Worm (Caenorhabditis elegans): ENCODE measurements around the gene Y38H6A.3.

Y38H6A.3 gene

DNA sequence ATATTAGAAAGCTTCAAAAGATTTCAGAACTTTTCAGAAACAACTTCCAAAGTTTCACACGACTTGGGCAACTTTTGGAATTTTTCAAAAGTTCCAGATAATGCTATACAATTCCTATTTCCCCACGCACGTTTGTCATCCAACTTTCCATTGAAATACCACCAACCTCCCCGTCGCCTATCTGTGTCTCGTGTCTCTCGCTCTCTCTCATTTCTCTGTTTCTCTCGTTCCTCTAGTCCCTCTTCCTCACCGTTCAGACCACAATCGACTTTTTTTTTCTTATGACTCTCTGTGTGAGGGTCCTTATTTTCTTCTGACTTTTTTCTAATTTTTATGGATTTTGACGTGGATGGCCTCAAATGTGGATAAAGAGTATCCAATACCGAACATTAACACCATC, 35.3 kb downstream of the Y38H6A.3 start, which contains the start of gene K02E2.6 (continued):
- TF ChIP-seq fos-1 (tag; optimal IDR thresholded peaks at IDR 0.05) (no peak), sea-2 (GFP tag; optimal IDR thresholded peaks at IDR 0.05) (no peak)

- TF ChIP-seq mml-1 (tag; optimal IDR thresholded peaks at IDR 0.05) (no peak), ZK546.5 (tag; optimal IDR thresholded peaks at IDR 0.05) (no peak), R02D3.7 (tag; optimal IDR thresholded peaks at IDR 0.05) (no peak), pha-4 (tag; optimal IDR thresholded peaks at IDR 0.05) (peak; percentile 82), eor-1 (tag; optimal IDR thresholded peaks at IDR 0.05) (no peak), snpc-4 (tag; optimal IDR thresholded peaks at IDR 0.05) (peak; percentile 18), lin-15B (tag; optimal IDR thresholded peaks at IDR 0.05) (peak; percentile 11), sea-2 (GFP tag; optimal IDR thresholded peaks at IDR 0.05) (no peak), nhr-23 (tag; optimal IDR thresholded peaks at IDR 0.05) (peak; percentile 10), ama-1 (optimal IDR thresholded peaks at IDR 0.05) (no peak), hmg-11 (tag; optimal IDR thresholded peaks at IDR 0.05) (peak; percentile 88), skn-1 (tag; optimal IDR thresholded peaks at IDR 0.05) (peak; percentile 38), lin-39 (tag; optimal IDR thresholded peaks at IDR 0.05) (peak; percentile 5), egl-5 (tag; optimal IDR thresholded peaks at IDR 0.05) (peak; percentile 71), nfya-1 (tag; optimal IDR thresholded peaks at IDR 0.05; ENCODE audit: insufficient read depth) (peak; percentile 61), nhr-25 (tag; optimal IDR thresholded peaks at IDR 0.05) (peak; percentile 27)
Observed at ce11 chrV:20383065-20383609, 38.1 kb downstream of the Y38H6A.3 start, which contains the start of gene K02E2.11. Gene K02E2.11, plus strand, starts transcription at chrV:20383315.

ce11 chrV:20386942-20387341, 42.0 kb downstream of the Y38H6A.3 start, which contains the start of gene K02E2.7:
Gene K02E2.7, minus strand, starts transcription at chrV:20387042.
- TF ChIP-seq unc-62 (GFP tag; optimal IDR thresholded peaks at IDR 0.05) (no peak), fkh-10 (GFP tag; optimal IDR thresholded peaks at IDR 0.05) (no peak), ZK546.5 (tag; optimal IDR thresholded peaks at IDR 0.05) (no peak), fos-1 (tag; optimal IDR thresholded peaks at IDR 0.05) (no peak)

DNA sequence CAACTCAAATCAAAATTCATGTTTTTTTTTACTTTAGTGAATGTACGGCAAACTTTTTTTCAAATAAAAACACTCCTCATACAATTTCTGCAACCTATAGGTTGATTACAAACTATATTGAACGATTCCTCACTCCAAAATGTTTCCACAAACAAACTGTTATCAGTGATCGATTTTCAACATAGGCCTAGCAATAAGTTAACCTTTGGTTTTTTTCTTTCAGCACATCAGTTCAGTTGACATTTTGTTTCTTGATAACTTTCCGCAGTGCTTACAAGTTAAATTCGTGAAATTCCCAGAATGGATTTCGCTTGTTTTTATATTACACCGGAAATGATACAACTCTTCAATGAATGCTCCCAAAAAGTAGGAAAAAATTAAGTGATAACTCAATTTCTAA, 42.4 kb downstream of the Y38H6A.3 start, which contains the start of gene F53H2.1:
Gene F53H2.1, plus strand, starts transcription at position 301 of the 400 bp plus-strand sequence.
- no peak for TF ChIP-seq egl-5 (tag; optimal IDR thresholded peaks at IDR 0.05)
- TF ChIP-seq nhr-76 (tag; optimal IDR thresholded peaks at IDR 0.05): no peak
- no peak for TF ChIP-seq egl-27 (tag; optimal IDR thresholded peaks at IDR 0.05)
- TF ChIP-seq ama-1 (optimal IDR thresholded peaks at IDR 0.05): no peak
- no peak for TF ChIP-seq lsy-12 (tag; optimal IDR thresholded peaks at IDR 0.05)

DNA sequence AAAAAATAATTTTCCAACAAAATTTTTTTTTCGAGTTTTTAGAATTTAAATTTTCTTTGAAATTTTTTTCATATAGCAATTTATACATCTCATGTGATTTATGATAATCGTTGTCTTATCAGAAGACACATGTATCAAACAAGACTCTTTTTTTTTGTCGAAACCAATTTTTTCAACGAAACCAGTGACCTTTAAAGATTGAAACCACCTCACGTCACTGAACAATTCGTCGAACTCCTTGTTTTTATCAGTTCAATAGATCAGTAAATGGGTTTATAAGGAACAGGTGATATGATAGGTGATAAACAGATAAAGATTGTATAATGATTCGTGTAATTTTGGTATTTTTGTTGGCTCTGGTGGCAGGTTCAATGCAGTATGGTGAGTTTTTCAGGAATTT, 48.8 kb downstream of the Y38H6A.3 start, which contains the start of gene cnc-7:
Gene cnc-7, plus strand, starts transcription at position 301 of the 400 bp plus-strand sequence.
- no peak for TF ChIP-seq lsy-12 (tag; optimal IDR thresholded peaks at IDR 0.05)
- no peak for TF ChIP-seq hmg-11 (tag; optimal IDR thresholded peaks at IDR 0.05)
- TF ChIP-seq zag-1 (tag; optimal IDR thresholded peaks at IDR 0.05): no peak
- TF ChIP-seq skn-1 (tag; optimal IDR thresholded peaks at IDR 0.05): no peak
- no peak for TF ChIP-seq pqm-1 (tag; optimal IDR thresholded peaks at IDR 0.05)
- no peak for TF ChIP-seq nhr-28 (tag; optimal IDR thresholded peaks at IDR 0.05)
- no peak for TF ChIP-seq daf-12 (tag; optimal IDR thresholded peaks at IDR 0.05)
- no peak for TF ChIP-seq R02D3.7 (tag; optimal IDR thresholded peaks at IDR 0.05)
- TF ChIP-seq lin-39 (tag; optimal IDR thresholded peaks at IDR 0.05): no peak
- TF ChIP-seq nhr-76 (tag; optimal IDR thresholded peaks at IDR 0.05): no peak
- TF ChIP-seq ZK546.5 (tag; optimal IDR thresholded peaks at IDR 0.05): no peak
- no peak for TF ChIP-seq nhr-11 (tag; optimal IDR thresholded peaks at IDR 0.05)
- TF ChIP-seq jun-1 (tag; optimal IDR thresholded peaks at IDR 0.05): no peak
- TF ChIP-seq eor-1 (tag; optimal IDR thresholded peaks at IDR 0.05): no peak
- no peak for TF ChIP-seq nhr-12 (tag; optimal IDR thresholded peaks at IDR 0.05)
- no peak for TF ChIP-seq unc-39 (tag; optimal IDR thresholded peaks at IDR 0.05)

Measured in whole organism, L3 larva.